Worm (Caenorhabditis elegans) whole organism, early embryonic: ENCODE measurements around the gene F55G1.6.

ENCODE experiments used
- F13C5.2 ChIP-seq: sonication (generic microtip); optimal IDR thresholded peaks from 2 replicates; lab custom pipeline; 2017; ENCODE audit warnings: mild to moderate bottlenecking, missing genetic modification characterization, inconsistent platforms, missing compliant biosample characterization
- ama-1 ChIP-seq: fragments of 150-350 bp; optimal IDR thresholded peaks from 2 replicates; lab custom pipeline; 2014
- ceh-13 ChIP-seq: fragments of 200-800 bp; sonication (Bioruptor generic); optimal IDR thresholded peaks from 2 replicates; lab custom pipeline; 2018; ENCODE audit warnings: mild to moderate bottlenecking, missing genetic modification characterization, missing compliant biosample characterization
- ceh-36 ChIP-seq: sonication (generic microtip); optimal IDR thresholded peaks from 2 replicates; lab custom pipeline; 2016; ENCODE audit warnings: missing genetic modification characterization, inconsistent platforms, missing compliant biosample characterization
- ets-7 ChIP-seq: sonication (generic microtip); optimal IDR thresholded peaks from 2 replicates; lab custom pipeline; 2016; ENCODE audit warnings: missing genotype, missing genetic modification characterization, missing compliant biosample characterization
- hmbx-1 ChIP-seq: sonication (generic microtip); optimal IDR thresholded peaks from 2 replicates; lab custom pipeline; 2016; ENCODE audit warnings: mild to moderate bottlenecking, missing genetic modification characterization, missing compliant biosample characterization
- hnd-1 ChIP-seq: sonication (generic microtip); optimal IDR thresholded peaks from 2 replicates; lab custom pipeline; 2016; ENCODE audit warnings: missing genetic modification characterization, missing compliant biosample characterization
- sea-1 ChIP-seq: fragments of 200-800 bp; sonication (Bioruptor generic); conservative IDR thresholded peaks from 2 replicates; pipeline ENCODE4 v1.3.6; 2022; ENCODE audit warnings: missing genetic modification characterization, missing compliant biosample characterization
- tbx-11 ChIP-seq: fragments of 200-800 bp; sonication (Bioruptor generic); IDR thresholded peaks from 2 replicates; pipeline ENCODE4 v1.3.6; 2022; ENCODE audit warnings: missing genetic modification characterization, missing compliant biosample characterization

DNA sequence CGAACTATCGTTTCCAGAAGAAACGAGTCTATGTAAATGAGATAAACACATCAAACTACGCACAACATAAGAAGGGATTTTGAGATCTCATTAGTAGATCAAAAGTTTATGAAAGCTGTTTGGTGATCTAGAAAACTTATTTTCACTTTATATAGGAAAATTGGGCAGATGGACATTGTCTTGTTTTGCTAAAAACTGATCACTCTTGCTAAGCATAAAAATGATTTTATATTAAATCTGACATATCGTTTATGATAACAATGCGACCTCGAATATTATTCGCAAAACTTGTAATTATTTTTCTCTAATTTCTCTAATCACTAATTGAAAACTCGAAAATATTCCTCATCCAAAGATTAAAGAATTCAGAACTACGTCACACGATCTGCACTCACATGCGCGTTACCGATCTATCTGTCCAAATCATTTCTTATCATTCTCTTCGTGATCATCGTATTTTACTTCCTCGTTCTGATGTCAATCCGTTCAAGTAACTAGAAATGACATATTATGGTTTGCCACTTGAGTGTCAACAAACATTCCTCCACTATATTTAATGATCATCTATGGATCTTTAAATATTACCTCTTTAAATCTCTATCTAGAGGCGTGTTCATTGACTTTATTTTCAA, 3.4 kb upstream of the F55G1.6 start, which contains the start of gene F55G1.7:
- TF ChIP-seq hmbx-1 (tag; lab: Kevin White, UChicago) (no peak), ama-1 (lab: Kevin White, UChicago) (no peak), F13C5.2 (tag; lab: Kevin White, UChicago) (no peak), ceh-36 (no peak), hnd-1 (tag; lab: Kevin White, UChicago) (no peak), ceh-13 (no peak), tbx-11 (no peak), sea-1 (no peak), ets-7 (tag; lab: Kevin White, UChicago) (no peak)
